Fruit fly (Drosophila melanogaster): ENCODE data around the gene brm.
A peak's percentile ranks its signal among the peaks of the same experiment; 100 is the strongest.

brm gene

dm6 chr3L:15954784-15955427 lies 27.8 kb downstream of the brm start, which contains the start of the genes Pka-C3 and GXIVsPLA2:
TSS of gene Pka-C3 (minus strand) at chr3L:15954797.
TSS of gene GXIVsPLA2 (plus strand) at chr3L:15955096.
- no peak for TF ChIP-seq CG17801 (GFP tag; optimal IDR thresholded peaks at IDR 0.05; ENCODE audit: partially characterized antibody)

dm6 chr3L:15953892-15954291 lies 28.8 kb downstream of the brm start:
- TF ChIP-seq CG17801 (GFP tag; optimal IDR thresholded peaks at IDR 0.05; ENCODE audit: partially characterized antibody): no peak

dm6 chr3L:15952909-15953308 lies 29.8 kb downstream of the brm start:
- no peak for TF ChIP-seq CG17801 (GFP tag; optimal IDR thresholded peaks at IDR 0.05; ENCODE audit: partially characterized antibody)

- TF ChIP-seq CG17801 (GFP tag; optimal IDR thresholded peaks at IDR 0.05; ENCODE audit: partially characterized antibody): peak; percentile 17
Measured at dm6 chr3L:15952287-15952686, 30.4 kb downstream of the brm start.

- no peak for TF ChIP-seq CG17801 (GFP tag; optimal IDR thresholded peaks at IDR 0.05; ENCODE audit: partially characterized antibody)
Measured at dm6 chr3L:15940823-15941222, 41.8 kb downstream of the brm start.

dm6 chr3L:15924811-15925437 lies 57.7 kb downstream of the brm start, which contains the start of gene sff:
TSS of gene sff (minus strand) at chr3L:15924861.
- TF ChIP-seq CG17801 (GFP tag; optimal IDR thresholded peaks at IDR 0.05; ENCODE audit: partially characterized antibody): peak; percentile 66

- no peak for TF ChIP-seq CG17801 (GFP tag; optimal IDR thresholded peaks at IDR 0.05; ENCODE audit: partially characterized antibody)
Measured at dm6 chr3L:15924319-15924718, 58.4 kb downstream of the brm start.

dm6 chr3L:15923352-15923751 lies 59.3 kb downstream of the brm start:
- no peak for TF ChIP-seq CG17801 (GFP tag; optimal IDR thresholded peaks at IDR 0.05; ENCODE audit: partially characterized antibody)

dm6 chr3L:15921043-15921621 lies 61.5 kb downstream of the brm start:
- TF ChIP-seq CG17801 (GFP tag; optimal IDR thresholded peaks at IDR 0.05; ENCODE audit: partially characterized antibody): no peak
